Worm (Caenorhabditis elegans) whole organism, L4/young adult: ENCODE data around the gene tbb-1.

ENCODE experiments used
- dao-5 ChIP-seq: sonication (generic microtip); optimal IDR thresholded peaks from 2 replicates; lab custom pipeline; 2016; ENCODE audit warnings: missing genotype, missing genetic modification characterization, moderate library complexity, missing compliant biosample characterization
- him-1 ChIP-seq: sonication (generic microtip); optimal IDR thresholded peaks from 2 replicates; lab custom pipeline; 2016; ENCODE audit warnings: missing genotype, missing genetic modification reagents, missing genetic modification characterization, missing compliant biosample characterization

DNA sequence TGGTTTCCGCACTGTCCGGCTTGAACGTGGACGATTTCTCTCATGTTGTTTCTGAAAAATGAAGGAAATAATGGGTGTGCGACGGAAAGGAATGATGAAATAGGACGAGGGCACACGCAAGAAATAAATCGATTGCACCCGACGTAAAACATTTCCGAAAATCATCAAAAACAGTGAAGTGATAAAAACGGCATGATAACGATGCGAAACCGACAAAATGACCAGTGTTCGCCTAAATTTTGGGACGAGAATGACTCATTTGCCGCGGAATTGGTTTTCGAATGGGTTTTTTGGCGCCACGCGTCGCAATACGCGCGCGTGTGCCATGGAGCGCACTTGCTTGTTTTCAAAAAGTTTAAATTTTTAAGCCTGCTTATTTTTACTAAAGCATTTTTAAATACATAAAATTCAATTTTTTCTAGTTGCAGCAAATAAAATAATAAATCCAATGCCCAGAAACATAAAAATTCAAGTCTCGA, at the start of gene tbb-1, which contains the start of gene rib-2:
- TF ChIP-seq him-1 (tag; lab: Kevin White, UChicago) (no peak), dao-5 (tag; lab: Kevin White, UChicago) (no peak)
